Fruit fly (Drosophila melanogaster) whole organism, embryonic: ENCODE measurements around the gene CG1143.
A peak's percentile ranks its signal among the peaks of the same experiment; 100 is the strongest.

Source experiments
- B-H2 ChIP-seq: fragments of 200-800 bp; sonication (Bioruptor generic); optimal IDR thresholded peaks from 2 replicates; lab custom pipeline; 2018; ENCODE audit warnings: missing biosample characterization, mild to moderate bottlenecking, missing genetic modification characterization
- BEAF-32 ChIP-seq: fragments of 200-800 bp; sonication (Bioruptor generic); optimal IDR thresholded peaks from 3 replicates; lab custom pipeline; 2017; ENCODE audit warnings: missing biosample characterization, missing genetic modification characterization, mild to moderate bottlenecking, moderate library complexity, missing genetic modification reagents
- BtbVII ChIP-seq: fragments of 200-800 bp; sonication (Bioruptor generic); optimal IDR thresholded peaks from 3 replicates; lab custom pipeline; 2017; ENCODE audit warnings: missing biosample characterization, mild to moderate bottlenecking, missing genetic modification characterization
- CG10321 ChIP-seq: fragments of 200-800 bp; sonication (Bioruptor generic); IDR thresholded peaks from 2 replicates; pipeline ENCODE4 v1.3.6; 2022; ENCODE audit warnings: missing biosample characterization, missing genetic modification characterization
- CG11695 ChIP-seq: fragments of 200-800 bp; sonication (Bioruptor generic); IDR thresholded peaks from 3 replicates; pipeline ENCODE4 v1.3.6; 2022; ENCODE audit warnings: missing biosample characterization, missing genetic modification characterization
- CG1233 ChIP-seq: fragments of 200-800 bp; sonication (Bioruptor generic); optimal IDR thresholded peaks from 4 replicates; lab custom pipeline; 2018; ENCODE audit warnings: missing biosample characterization, mild to moderate bottlenecking, missing genetic modification characterization
- CG13775 ChIP-seq: fragments of 200-800 bp; sonication (Bioruptor generic); optimal IDR thresholded peaks from 3 replicates; lab custom pipeline; 2017; ENCODE audit warnings: missing biosample characterization, mild to moderate bottlenecking, missing genetic modification characterization
- CG2678 ChIP-seq: fragments of 200-800 bp; sonication (Bioruptor generic); optimal IDR thresholded peaks from 3 replicates; lab custom pipeline; 2019; ENCODE audit warnings: missing biosample characterization, mild to moderate bottlenecking, missing genetic modification characterization, moderate library complexity
- CG2875 ChIP-seq: fragments of 200-800 bp; sonication (Bioruptor generic); optimal IDR thresholded peaks from 2 replicates; lab custom pipeline; 2017; ENCODE audit warnings: missing biosample characterization, mild to moderate bottlenecking, missing genetic modification characterization, missing genetic modification reagents
- CG30403 ChIP-seq: fragments of 200-800 bp; sonication (Bioruptor generic); optimal IDR thresholded peaks from 3 replicates; lab custom pipeline; 2016; ENCODE audit warnings: missing biosample characterization, missing genetic modification characterization
- CG32532 ChIP-seq: fragments of 200-800 bp; sonication (Bioruptor generic); IDR thresholded peaks from 2 replicates; pipeline ENCODE4 v1.3.6; 2022; ENCODE audit warnings: missing biosample characterization, missing genetic modification characterization
- CG3281 ChIP-seq: fragments of 200-800 bp; sonication (Bioruptor generic); optimal IDR thresholded peaks from 3 replicates; lab custom pipeline; 2017; ENCODE audit warnings: missing biosample characterization, mild to moderate bottlenecking, missing genetic modification characterization
- CG34422 ChIP-seq: fragments of 200-800 bp; sonication (Bioruptor generic); IDR thresholded peaks from 3 replicates; pipeline ENCODE4 v1.3.6; 2022; ENCODE audit warnings: missing biosample characterization, missing genetic modification characterization
- CG43689 ChIP-seq: fragments of 200-800 bp; sonication (Bioruptor generic); IDR thresholded peaks from 2 replicates; pipeline ENCODE4 v1.3.6; 2022; ENCODE audit warnings: missing biosample characterization, missing genetic modification characterization
- CG7372 ChIP-seq: fragments of 200-800 bp; sonication (Bioruptor generic); IDR thresholded peaks from 2 replicates; pipeline ENCODE4 v1.3.6; 2022; ENCODE audit warnings: missing biosample characterization, missing genetic modification characterization
- CG7745 ChIP-seq: fragments of 200-800 bp; sonication (Bioruptor generic); optimal IDR thresholded peaks from 2 replicates; lab custom pipeline; 2018; ENCODE audit warnings: missing biosample characterization, mild to moderate bottlenecking, missing genetic modification characterization, moderate library complexity
- CG8388 ChIP-seq: fragments of 200-800 bp; sonication (Bioruptor generic); optimal IDR thresholded peaks from 2 replicates; lab custom pipeline; 2019; ENCODE audit warnings: missing biosample characterization, mild to moderate bottlenecking, missing genetic modification characterization, moderate library complexity
- Dad ChIP-seq: fragments of 200-800 bp; sonication (Bioruptor generic); optimal IDR thresholded peaks from 3 replicates; lab custom pipeline; 2016; ENCODE audit warnings: missing biosample characterization, missing genetic modification characterization
- Doc3 ChIP-seq: fragments of 200-800 bp; sonication (Bioruptor generic); IDR thresholded peaks from 3 replicates; pipeline ENCODE4 v1.3.6; 2022; ENCODE audit warnings: missing biosample characterization, missing genetic modification characterization; ENCODE audit not compliant: partially characterized antibody
- Ets65A ChIP-seq: fragments of 200-800 bp; sonication (Bioruptor generic); peaks from one replicate; lab custom pipeline; 2016; ENCODE audit warnings: missing biosample characterization, missing genetic modification characterization
- Hr39 ChIP-seq: fragments of >200 bp; optimal IDR thresholded peaks from 2 replicates; lab custom pipeline; 2017
- Hsf ChIP-seq: fragments of 200-800 bp; sonication (Bioruptor generic); optimal IDR thresholded peaks from 3 replicates; lab custom pipeline; 2016; ENCODE audit warnings: missing biosample characterization, missing genetic modification characterization
- Lpt ChIP-seq: fragments of >200 bp; optimal IDR thresholded peaks from 2 replicates; lab custom pipeline; 2018; ENCODE audit warnings: missing biosample characterization, missing genetic modification characterization
- Med ChIP-seq: fragments of 200-800 bp; sonication (Bioruptor generic); peaks from one replicate; lab custom pipeline; 2016; ENCODE audit warnings: missing biosample characterization, missing genetic modification characterization, mild to moderate bottlenecking, inconsistent platforms, moderate library complexity
- NC2α ChIP-seq: fragments of 200-800 bp; sonication (Bioruptor generic); optimal IDR thresholded peaks from 2 replicates; lab custom pipeline; 2016; ENCODE audit warnings: missing biosample characterization, missing genetic modification characterization
- NC2β ChIP-seq: fragments of 200-800 bp; sonication (Bioruptor generic); optimal IDR thresholded peaks from 2 replicates; lab custom pipeline; 2016; ENCODE audit warnings: missing biosample characterization, missing genetic modification characterization
- Nf-YB ChIP-seq: fragments of 200-800 bp; sonication (Bioruptor generic); optimal IDR thresholded peaks from 3 replicates; lab custom pipeline; 2019; ENCODE audit warnings: missing biosample characterization, mild to moderate bottlenecking, missing genetic modification characterization, moderate library complexity
- Oli ChIP-seq: fragments of 200-800 bp; sonication (Bioruptor generic); optimal IDR thresholded peaks from 2 replicates; lab custom pipeline; 2018; ENCODE audit warnings: missing biosample characterization, mild to moderate bottlenecking, missing genetic modification characterization, moderate library complexity
- Sox102F ChIP-seq: fragments of 200-800 bp; sonication (Bioruptor generic); optimal IDR thresholded peaks from 2 replicates; lab custom pipeline; 2018; ENCODE audit warnings: missing biosample characterization, mild to moderate bottlenecking, missing genetic modification characterization, moderate library complexity
- Spps ChIP-seq: fragments of 200-800 bp; sonication (Bioruptor generic); optimal IDR thresholded peaks from 2 replicates; lab custom pipeline; 2018; ENCODE audit warnings: missing biosample characterization, mild to moderate bottlenecking, missing genetic modification characterization
- Ssrp ChIP-seq: fragments of 200-800 bp; sonication (Bioruptor generic); optimal IDR thresholded peaks from 2 replicates; lab custom pipeline; 2018; ENCODE audit warnings: missing biosample characterization, mild to moderate bottlenecking, missing genetic modification characterization, moderate library complexity
- Usf ChIP-seq: fragments of 200-800 bp; sonication (Bioruptor generic); optimal IDR thresholded peaks from 2 replicates; lab custom pipeline; 2017; ENCODE audit warnings: missing genotype, missing biosample characterization, missing genetic modification characterization
- aop ChIP-seq: fragments of 200-800 bp; sonication (Bioruptor generic); IDR thresholded peaks from 2 replicates; pipeline ENCODE4 v1.3.6; 2022; ENCODE audit warnings: missing biosample characterization, missing genetic modification characterization
- ase ChIP-seq: fragments of 200-800 bp; sonication (Bioruptor generic); IDR thresholded peaks from 3 replicates; pipeline ENCODE4 v1.3.6; 2022; ENCODE audit warnings: missing biosample characterization, missing genetic modification characterization
- bigmax ChIP-seq: fragments of 200-800 bp; sonication (Bioruptor generic); optimal IDR thresholded peaks from 2 replicates; lab custom pipeline; 2018; ENCODE audit warnings: missing biosample characterization, mild to moderate bottlenecking, missing genetic modification characterization
- br ChIP-seq: fragments of >200 bp; optimal IDR thresholded peaks from 2 replicates; lab custom pipeline; 2017
- caup ChIP-seq: fragments of 200-800 bp; sonication (Bioruptor generic); optimal IDR thresholded peaks from 3 replicates; lab custom pipeline; 2017; ENCODE audit warnings: missing biosample characterization, mild to moderate bottlenecking, missing genetic modification characterization, moderate library complexity; ENCODE audit not compliant: severe bottlenecking
- corto ChIP-seq: fragments of 200-800 bp; sonication (Bioruptor generic); optimal IDR thresholded peaks from 2 replicates; lab custom pipeline; 2016; ENCODE audit warnings: missing biosample characterization, mild to moderate bottlenecking, missing genetic modification characterization, moderate library complexity
- croc ChIP-seq: fragments of 200-800 bp; sonication (Bioruptor generic); conservative IDR thresholded peaks from 3 replicates; pipeline ENCODE4 v1.3.6; 2022; ENCODE audit warnings: missing biosample characterization, missing genetic modification characterization
- cwo ChIP-seq: fragments of 200-800 bp; sonication (Bioruptor generic); optimal IDR thresholded peaks from 3 replicates; lab custom pipeline; 2017; ENCODE audit warnings: missing biosample characterization, missing genetic modification characterization, mild to moderate bottlenecking, moderate library complexity, missing genetic modification reagents
- en ChIP-seq: fragments of 200-800 bp; sonication (Bioruptor generic); optimal IDR thresholded peaks from 2 replicates; lab custom pipeline; 2016; ENCODE audit warnings: missing biosample characterization, missing genetic modification characterization
- ftz-f1 ChIP-seq: fragments of 200-800 bp; sonication (Bioruptor generic); optimal IDR thresholded peaks from 2 replicates; lab custom pipeline; 2016; ENCODE audit warnings: missing biosample characterization, missing genetic modification characterization
- gce ChIP-seq: fragments of 200-800 bp; sonication (Bioruptor generic); IDR thresholded peaks from 3 replicates; pipeline ENCODE4 v1.3.6; 2022; ENCODE audit warnings: missing biosample characterization, missing genetic modification characterization
- gcm2 ChIP-seq: fragments of 200-800 bp; sonication (Bioruptor generic); optimal IDR thresholded peaks from 2 replicates; lab custom pipeline; 2016; ENCODE audit warnings: missing biosample characterization, missing genetic modification characterization
- gsb ChIP-seq: fragments of 200-800 bp; sonication (Bioruptor generic); IDR thresholded peaks from 2 replicates; pipeline ENCODE4 v1.3.6; 2022; ENCODE audit warnings: missing biosample characterization, missing genetic modification characterization
- inv ChIP-seq: fragments of 200-800 bp; sonication (Bioruptor generic); IDR thresholded peaks from 2 replicates; pipeline ENCODE4 v1.3.6; 2022; ENCODE audit warnings: missing biosample characterization, missing genetic modification characterization; ENCODE audit not compliant: partially characterized antibody
- mld ChIP-seq: fragments of 200-800 bp; sonication (Bioruptor generic); IDR thresholded peaks from 3 replicates; pipeline ENCODE4 v1.3.6; 2022; ENCODE audit warnings: missing biosample characterization, missing genetic modification characterization; ENCODE audit not compliant: partially characterized antibody
- otp ChIP-seq: fragments of 200-800 bp; sonication (Bioruptor generic); IDR thresholded peaks from 3 replicates; pipeline ENCODE4, ENCODE4 v1.3.6; 2022; ENCODE audit warnings: missing biosample characterization, missing genetic modification characterization
- pfk ChIP-seq: fragments of 200-800 bp; sonication (Bioruptor generic); optimal IDR thresholded peaks from 2 replicates; lab custom pipeline; 2018; ENCODE audit warnings: missing biosample characterization, mild to moderate bottlenecking, missing genetic modification characterization, moderate library complexity
- vfl ChIP-seq: fragments of 200-800 bp; sonication (Bioruptor generic); optimal IDR thresholded peaks from 2 replicates; lab custom pipeline; 2016; ENCODE audit warnings: missing biosample characterization, missing genetic modification characterization
- wek ChIP-seq: fragments of 200-800 bp; sonication (Bioruptor generic); optimal IDR thresholded peaks from 3 replicates; lab custom pipeline; 2018; ENCODE audit warnings: missing biosample characterization, mild to moderate bottlenecking, missing genetic modification characterization, moderate library complexity
- zfh1 ChIP-seq: fragments of 200-800 bp; sonication (Bioruptor generic); IDR thresholded peaks from 3 replicates; pipeline ENCODE4 v1.3.6; 2022; ENCODE audit warnings: missing biosample characterization, missing genetic modification characterization

CG1143 gene

dm6 chr3L:2599214-2599730 is 45.9 kb upstream of the CG1143 start, which contains the start of the genes CG16985 and CG12182 (continued):
- TF ChIP-seq Spps (tag; lab: Kevin White, UChicago) (no peak), CG7745 (tag; lab: Kevin White, UChicago) (no peak), Nf-YB (GFP tag; lab: Kevin White, UChicago) (no peak), cwo (no peak), ftz-f1 (GFP tag; lab: Kevin White, UChicago) (no peak), Med (GFP tag; lab: Kevin White, UChicago) (peak; percentile 83), Hr39 (lab: Kevin White, UChicago) (no peak), CG43689 (GFP tag; lab: Robert Waterston, UW) (no peak), CG7372 (GFP tag; lab: Robert Waterston, UW) (no peak), CG13775 (no peak), NC2β (GFP tag; lab: Kevin White, UChicago) (no peak), inv (GFP tag; lab: Robert Waterston, UW) (no peak), gce (GFP tag; lab: Robert Waterston, UW) (no peak), CG30403 (GFP tag; lab: Kevin White, UChicago) (no peak), bigmax (GFP tag; lab: Kevin White, UChicago) (no peak), CG32532 (GFP tag; lab: Robert Waterston, UW) (no peak), vfl (GFP tag; lab: Kevin White, UChicago) (no peak), CG11695 (GFP tag; lab: Robert Waterston, UW) (no peak), NC2α (GFP tag; lab: Kevin White, UChicago) (no peak), CG10321 (GFP tag; lab: Robert Waterston, UW) (no peak), Lpt (GFP tag; lab: Kevin White, UChicago) (no peak), pfk (no peak), CG8388 (no peak), Usf (GFP tag; lab: Kevin White, UChicago) (no peak), en (GFP tag; lab: Kevin White, UChicago) (no peak), CG1233 (GFP tag; lab: Kevin White, UChicago) (no peak), gsb (GFP tag; lab: Robert Waterston, UW) (no peak), caup (GFP tag; lab: Kevin White, UChicago) (no peak), br (no peak), Ssrp (tag; lab: Kevin White, UChicago) (no peak), B-H2 (GFP tag; lab: Kevin White, UChicago) (no peak), CG2875 (GFP tag; lab: Kevin White, UChicago) (no peak), CG3281 (GFP tag; lab: Kevin White, UChicago) (no peak), CG34422 (GFP tag; lab: Robert Waterston, UW) (peak; percentile 55; the same call in 1 of the 3 replicates), zfh1 (GFP tag; lab: Robert Waterston, UW) (no peak), Doc3 (GFP tag; lab: Robert Waterston, UW) (peak; percentile 40; the same call in 1 of the 3 replicates), Sox102F (no peak), Dad (no peak), BtbVII (GFP tag; lab: Kevin White, UChicago) (no peak), CG2678 (tag; lab: Kevin White, UChicago) (no peak), otp (GFP tag; lab: Robert Waterston, UW) (no peak), croc (GFP tag; lab: Robert Waterston, UW) (no peak), wek (GFP tag; lab: Kevin White, UChicago) (no peak), ase (no peak), BEAF-32 (peak; percentile 54), gcm2 (GFP tag; lab: Kevin White, UChicago) (no peak), aop (GFP tag; lab: Robert Waterston, UW) (no peak), mld (GFP tag; lab: Robert Waterston, UW) (no peak), corto (no peak), Oli (tag; lab: Kevin White, UChicago) (no peak), Ets65A (GFP tag; lab: Kevin White, UChicago) (no peak), Hsf (GFP tag; lab: Kevin White, UChicago) (no peak)
